Worm (Caenorhabditis elegans): ENCODE results near the gene flh-1.
"Not testable (repeated sequence)": the region's sequence is repeated elsewhere in the genome, so short reads cannot be mapped to it uniquely, and the experiment has no call there.

DNA sequence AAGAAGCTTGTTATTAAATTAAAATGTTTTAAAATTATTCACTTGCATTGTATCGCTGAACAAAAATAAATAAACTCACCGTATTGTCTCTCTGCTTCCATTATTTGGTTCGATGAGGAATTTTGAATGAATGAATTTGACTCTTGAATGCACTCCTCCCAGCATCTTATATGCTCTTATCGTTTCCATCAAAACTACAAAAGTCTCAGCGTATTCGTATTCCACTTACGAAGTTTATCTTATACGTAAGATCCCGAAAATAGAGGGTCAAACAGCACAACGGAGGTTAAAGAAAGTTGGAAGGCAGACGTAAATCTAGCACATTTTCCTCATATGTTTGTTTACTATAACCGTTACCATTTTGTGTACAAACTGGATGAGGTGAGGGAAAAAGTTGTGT lies 22.2 kb upstream of the flh-1 start, which contains the start of gene nhr-267:
- TF ChIP-seq dao-5, W03F9.2 (tag; optimal IDR thresholded peaks at IDR 0.05): not testable (repeated sequence)
